Fruit fly (Drosophila melanogaster) whole organism, embryonic: ENCODE measurements around the gene kel.

ENCODE experiments used
- Abd-B ChIP-seq: fragments of 200-800 bp; sonication (Bioruptor generic); optimal IDR thresholded peaks from 2 replicates; lab custom pipeline; 2018; ENCODE audit warnings: missing biosample characterization, mild to moderate bottlenecking, missing genetic modification characterization, moderate library complexity
- Antp ChIP-seq: fragments of 200-800 bp; sonication (Bioruptor generic); optimal IDR thresholded peaks from 3 replicates; lab custom pipeline; 2016; ENCODE audit warnings: missing biosample characterization, missing genetic modification characterization
- Asciz ChIP-seq: fragments of 200-800 bp; sonication (Bioruptor generic); optimal IDR thresholded peaks from 2 replicates; lab custom pipeline; 2017; ENCODE audit warnings: missing biosample characterization, mild to moderate bottlenecking, missing genetic modification characterization, missing genetic modification reagents
- Atf6 ChIP-seq: fragments of 200-800 bp; sonication (Bioruptor generic); IDR thresholded peaks from 2 replicates; pipeline ENCODE4 v1.3.6; 2022; ENCODE audit warnings: missing biosample characterization, missing genetic modification characterization
- Bdp1 ChIP-seq: fragments of 200-800 bp; sonication (Bioruptor generic); optimal IDR thresholded peaks from 3 replicates; lab custom pipeline; 2016; ENCODE audit warnings: missing biosample characterization, missing genetic modification characterization
- Bgb ChIP-seq: fragments of 200-800 bp; sonication (Bioruptor generic); IDR thresholded peaks from 2 replicates; pipeline ENCODE4 v1.3.6; 2022; ENCODE audit warnings: missing biosample characterization, missing genetic modification characterization; ENCODE audit not compliant: partially characterized antibody
- CG11695 ChIP-seq: fragments of 200-800 bp; sonication (Bioruptor generic); IDR thresholded peaks from 3 replicates; pipeline ENCODE4 v1.3.6; 2022; ENCODE audit warnings: missing biosample characterization, missing genetic modification characterization
- CG11723 ChIP-seq: fragments of 200-800 bp; sonication (Bioruptor generic); optimal IDR thresholded peaks from 2 replicates; lab custom pipeline; 2017; ENCODE audit warnings: missing biosample characterization, mild to moderate bottlenecking, missing genetic modification characterization
- CG12155 ChIP-seq: fragments of 200-800 bp; sonication (Bioruptor generic); optimal IDR thresholded peaks from 3 replicates; lab custom pipeline; 2016; ENCODE audit warnings: missing biosample characterization, missing genetic modification characterization
- CG12391 ChIP-seq: fragments of 200-800 bp; sonication (Bioruptor generic); optimal IDR thresholded peaks from 3 replicates; lab custom pipeline; 2018; ENCODE audit warnings: missing biosample characterization, mild to moderate bottlenecking, missing genetic modification characterization, moderate library complexity
- CG14667 ChIP-seq: fragments of 200-800 bp; sonication (Bioruptor generic); IDR thresholded peaks from 2 replicates; pipeline ENCODE4 v1.3.6; 2022; ENCODE audit warnings: missing biosample characterization, missing genetic modification characterization
- CG14710 ChIP-seq: fragments of 200-800 bp; sonication (Bioruptor generic); optimal IDR thresholded peaks from 3 replicates; lab custom pipeline; 2019; ENCODE audit warnings: missing biosample characterization, mild to moderate bottlenecking, missing genetic modification characterization, moderate library complexity
- CG15514 ChIP-seq: fragments of 200-800 bp; sonication (Bioruptor generic); optimal IDR thresholded peaks from 3 replicates; lab custom pipeline; 2017; ENCODE audit warnings: missing biosample characterization, missing genetic modification characterization, mild to moderate bottlenecking, moderate library complexity, missing genetic modification reagents
- CG2712 ChIP-seq: fragments of 200-800 bp; optimal IDR thresholded peaks from 3 replicates; lab custom pipeline; 2019; ENCODE audit warnings: missing biosample characterization, mild to moderate bottlenecking, missing genetic modification characterization, moderate library complexity
- CG31365 ChIP-seq: fragments of 200-800 bp; sonication (Bioruptor generic); optimal IDR thresholded peaks from 2 replicates; lab custom pipeline; 2018; ENCODE audit warnings: missing biosample characterization, mild to moderate bottlenecking, missing genetic modification characterization
- CG32532 ChIP-seq: fragments of 200-800 bp; sonication (Bioruptor generic); IDR thresholded peaks from 2 replicates; pipeline ENCODE4 v1.3.6; 2022; ENCODE audit warnings: missing biosample characterization, missing genetic modification characterization
- CG32772 ChIP-seq: fragments of 200-800 bp; sonication (Bioruptor generic); IDR thresholded peaks from 2 replicates; pipeline ENCODE4 v1.3.6; 2022; ENCODE audit warnings: missing biosample characterization, missing genetic modification characterization
- CG33213 ChIP-seq: fragments of 200-800 bp; sonication (Bioruptor generic); optimal IDR thresholded peaks from 3 replicates; lab custom pipeline; 2016; ENCODE audit warnings: missing biosample characterization, missing genetic modification characterization
- CG42726 ChIP-seq: fragments of 200-800 bp; sonication (Bioruptor generic); IDR thresholded peaks from 2 replicates; pipeline ENCODE4 v1.3.6; 2022; ENCODE audit warnings: missing biosample characterization, missing genetic modification characterization; ENCODE audit not compliant: partially characterized antibody
- CG4282 ChIP-seq: fragments of 200-800 bp; sonication (Bioruptor generic); optimal IDR thresholded peaks from 2 replicates; lab custom pipeline; 2016; ENCODE audit warnings: missing biosample characterization, missing genetic modification characterization
- CG43689 ChIP-seq: fragments of 200-800 bp; sonication (Bioruptor generic); IDR thresholded peaks from 2 replicates; pipeline ENCODE4 v1.3.6; 2022; ENCODE audit warnings: missing biosample characterization, missing genetic modification characterization
- CG6272 ChIP-seq: fragments of 200-800 bp; sonication (Bioruptor generic); IDR thresholded peaks from 2 replicates; pipeline ENCODE4 v1.3.6; 2022; ENCODE audit warnings: missing biosample characterization, missing genetic modification characterization
- CG6813 ChIP-seq: fragments of 200-800 bp; sonication (Bioruptor generic); optimal IDR thresholded peaks from 2 replicates; lab custom pipeline; 2017; ENCODE audit warnings: missing biosample characterization, missing genetic modification characterization, mild to moderate bottlenecking, moderate library complexity, missing genetic modification reagents
- CG7745 ChIP-seq: fragments of 200-800 bp; sonication (Bioruptor generic); optimal IDR thresholded peaks from 2 replicates; lab custom pipeline; 2018; ENCODE audit warnings: missing biosample characterization, mild to moderate bottlenecking, missing genetic modification characterization, moderate library complexity
- CG7987 ChIP-seq: fragments of 200-800 bp; sonication (Bioruptor generic); optimal IDR thresholded peaks from 2 replicates; lab custom pipeline; 2018; ENCODE audit warnings: missing biosample characterization, mild to moderate bottlenecking, missing genetic modification characterization, moderate library complexity
- CG8281 ChIP-seq: fragments of 200-800 bp; sonication (Bioruptor generic); optimal IDR thresholded peaks from 2 replicates; lab custom pipeline; 2018; ENCODE audit warnings: missing biosample characterization, mild to moderate bottlenecking, missing genetic modification characterization, moderate library complexity
- CG8388 ChIP-seq: fragments of 200-800 bp; sonication (Bioruptor generic); optimal IDR thresholded peaks from 2 replicates; lab custom pipeline; 2019; ENCODE audit warnings: missing biosample characterization, mild to moderate bottlenecking, missing genetic modification characterization, moderate library complexity
- CG9876 ChIP-seq: fragments of 200-800 bp; sonication (Bioruptor generic); optimal IDR thresholded peaks from 2 replicates; lab custom pipeline; 2016; ENCODE audit warnings: missing biosample characterization, missing genetic modification characterization
- CHES-1-like ChIP-seq: fragments of 200-800 bp; sonication (Bioruptor generic); optimal IDR thresholded peaks from 2 replicates; lab custom pipeline; 2016; ENCODE audit warnings: missing biosample characterization, missing genetic modification characterization
- Camta ChIP-seq: fragments of 200-800 bp; sonication (Bioruptor generic); optimal IDR thresholded peaks from 2 replicates; lab custom pipeline; 2016; ENCODE audit warnings: missing biosample characterization, missing genetic modification characterization
- Ets65A ChIP-seq: fragments of 200-800 bp; sonication (Bioruptor generic); peaks from one replicate; lab custom pipeline; 2016; ENCODE audit warnings: missing biosample characterization, missing genetic modification characterization
- Fer2 ChIP-seq: fragments of 200-800 bp; sonication (Bioruptor generic); optimal IDR thresholded peaks from 2 replicates; lab custom pipeline; 2018; ENCODE audit warnings: missing biosample characterization, mild to moderate bottlenecking, missing genetic modification characterization, moderate library complexity
- H2.0 ChIP-seq: fragments of 200-800 bp; sonication (Bioruptor generic); IDR thresholded peaks from 2 replicates; pipeline ENCODE4 v1.3.6; 2022; ENCODE audit warnings: missing biosample characterization, missing genetic modification characterization
- HLH54F ChIP-seq: fragments of 200-800 bp; sonication (Bioruptor generic); optimal IDR thresholded peaks from 3 replicates; lab custom pipeline; 2016; ENCODE audit warnings: missing biosample characterization, missing genetic modification characterization
- NfI ChIP-seq: fragments of 200-800 bp; sonication (Bioruptor generic); optimal IDR thresholded peaks from 3 replicates; lab custom pipeline; 2018; ENCODE audit warnings: missing biosample characterization, mild to moderate bottlenecking, missing genetic modification characterization, moderate library complexity
- Rfx ChIP-seq: fragments of 200-800 bp; sonication (Bioruptor generic); IDR thresholded peaks from 2 replicates; pipeline ENCODE4 v1.3.6; 2022; ENCODE audit warnings: missing biosample characterization, missing genetic modification characterization
- Xbp1 ChIP-seq: fragments of 200-800 bp; sonication (Bioruptor generic); optimal IDR thresholded peaks from 3 replicates; lab custom pipeline; 2016; ENCODE audit warnings: missing biosample characterization, mild to moderate bottlenecking, missing genetic modification characterization
- crol ChIP-seq: fragments of 200-800 bp; sonication (Bioruptor generic); IDR thresholded peaks from 2 replicates; pipeline ENCODE4 v1.3.6; 2022; ENCODE audit warnings: missing biosample characterization, missing genetic modification characterization
- fru ChIP-seq: fragments of >200 bp; optimal IDR thresholded peaks from 2 replicates; lab custom pipeline; 2017
- gcm2 ChIP-seq: fragments of 200-800 bp; sonication (Bioruptor generic); optimal IDR thresholded peaks from 2 replicates; lab custom pipeline; 2016; ENCODE audit warnings: missing biosample characterization, missing genetic modification characterization
- hth ChIP-seq: fragments of >200 bp; optimal IDR thresholded peaks from 2 replicates; lab custom pipeline; 2017; ENCODE audit warnings: inconsistent platforms
- salm ChIP-seq: fragments of 200-800 bp; sonication (Bioruptor generic); optimal IDR thresholded peaks from 2 replicates; lab custom pipeline; 2018; ENCODE audit warnings: missing biosample characterization, mild to moderate bottlenecking, missing genetic modification characterization
- scrt ChIP-seq: fragments of 200-800 bp; sonication (Bioruptor generic); optimal IDR thresholded peaks from 2 replicates; lab custom pipeline; 2018; ENCODE audit warnings: missing biosample characterization, mild to moderate bottlenecking, missing genetic modification characterization, moderate library complexity
- sd ChIP-seq: fragments of 200-800 bp; sonication (Bioruptor generic); optimal IDR thresholded peaks from 3 replicates; lab custom pipeline; 2018; ENCODE audit warnings: missing biosample characterization, mild to moderate bottlenecking, missing genetic modification characterization, moderate library complexity
- shn ChIP-seq: fragments of 200-800 bp; sonication (Bioruptor generic); optimal IDR thresholded peaks from 3 replicates; lab custom pipeline; 2016; ENCODE audit warnings: missing biosample characterization, missing genetic modification characterization
- sug ChIP-seq: fragments of 200-800 bp; optimal IDR thresholded peaks from 2 replicates; lab custom pipeline; 2019; ENCODE audit warnings: missing biosample characterization, mild to moderate bottlenecking, missing genetic modification characterization, moderate library complexity
- trem ChIP-seq: fragments of 200-800 bp; optimal IDR thresholded peaks from 3 replicates; lab custom pipeline; 2019; ENCODE audit warnings: missing biosample characterization, mild to moderate bottlenecking, missing genetic modification characterization, moderate library complexity
- wdn ChIP-seq: fragments of 200-800 bp; sonication (Bioruptor generic); IDR thresholded peaks from 2 replicates; pipeline ENCODE4 v1.3.6; 2022; ENCODE audit warnings: missing biosample characterization, missing genetic modification characterization
- wor ChIP-seq: fragments of 200-800 bp; sonication (Bioruptor generic); IDR thresholded peaks from 2 replicates; pipeline ENCODE4 v1.3.6; 2022; ENCODE audit warnings: missing biosample characterization, missing genetic modification characterization

kel gene

DNA sequence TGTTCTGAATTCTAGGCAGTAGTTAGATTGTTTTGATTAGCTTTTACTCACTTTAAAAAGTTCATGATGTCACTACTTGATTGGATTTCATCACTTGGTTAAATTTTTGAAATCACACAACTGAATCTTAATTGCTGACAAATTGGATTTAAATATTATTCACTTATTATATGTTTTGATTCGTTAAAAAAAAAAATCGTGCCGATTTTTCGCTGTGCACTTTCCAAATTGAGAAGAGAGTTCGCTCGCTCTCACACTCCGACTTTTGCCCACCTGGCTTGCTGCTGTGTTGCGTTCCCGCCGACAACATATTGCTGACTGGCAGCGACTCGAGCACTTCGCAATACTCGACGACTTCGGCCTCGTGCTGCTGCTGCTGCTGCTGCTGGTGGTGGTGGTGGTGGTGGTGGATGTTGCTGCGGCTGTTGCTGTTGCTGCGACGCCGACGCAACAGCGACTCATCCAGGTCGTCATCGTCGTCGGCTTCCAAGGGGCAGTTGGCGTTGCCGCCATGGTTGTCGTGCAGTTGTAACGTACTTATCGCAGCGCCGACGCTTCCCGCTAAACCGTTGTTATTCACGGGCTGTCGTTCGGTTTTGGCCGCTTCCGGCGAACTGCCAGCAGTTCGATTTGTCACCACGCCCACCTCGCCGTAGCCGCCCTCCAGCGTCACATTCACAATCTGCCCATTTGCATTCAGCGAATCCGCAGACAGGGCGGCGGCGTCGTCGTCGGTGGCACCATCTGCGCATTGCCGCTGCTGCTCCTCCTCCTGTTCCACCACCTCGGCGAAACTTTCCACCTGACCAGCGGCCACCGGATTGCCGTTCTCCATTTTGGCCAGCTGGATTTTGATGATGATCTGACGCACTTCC is 3.8 kb upstream of the kel start:
- TF ChIP-seq Abd-B (GFP tag; lab: Kevin White, UChicago): no peak
- TF ChIP-seq Ets65A (GFP tag; lab: Kevin White, UChicago): peak; percentile 81
- no peak for TF ChIP-seq salm (tag; lab: Kevin White, UChicago)
- no peak for TF ChIP-seq fru (lab: Kevin White, UChicago)
- TF ChIP-seq CHES-1-like (GFP tag; lab: Kevin White, UChicago): peak; percentile 39
- peak; percentile 36 for TF ChIP-seq Bdp1
- no peak for TF ChIP-seq crol (GFP tag; lab: Robert Waterston, UW)
- TF ChIP-seq CG12155 (GFP tag; lab: Kevin White, UChicago): peak; percentile 65
- no peak for TF ChIP-seq trem (tag; lab: Kevin White, UChicago)
- peak; percentile 64 for TF ChIP-seq scrt (GFP tag; lab: Kevin White, UChicago)
- 0 out of 2 replicates have a peak, but pooled peaks have one; percentile 16 for TF ChIP-seq wor
- TF ChIP-seq sug (tag; lab: Kevin White, UChicago): peak; percentile 53
- TF ChIP-seq NfI (GFP tag; lab: Kevin White, UChicago): peak; percentile 65
- TF ChIP-seq Camta (GFP tag; lab: Kevin White, UChicago): peak; percentile 43
- peak; percentile 56 for TF ChIP-seq CG6813 (GFP tag; lab: Kevin White, UChicago)
- peak; percentile 83 for TF ChIP-seq Asciz (GFP tag; lab: Kevin White, UChicago)
- TF ChIP-seq CG15514 (GFP tag; lab: Kevin White, UChicago): peak; percentile 50
- TF ChIP-seq gcm2: peak; percentile 42
- TF ChIP-seq wdn (GFP tag; lab: Robert Waterston, UW): 0 out of 2 replicates have a peak, but pooled peaks have one; percentile 8
- TF ChIP-seq Xbp1 (GFP tag; lab: Kevin White, UChicago): peak; percentile 68
- TF ChIP-seq CG14667 (GFP tag; lab: Robert Waterston, UW): no peak
- TF ChIP-seq shn (GFP tag; lab: Kevin White, UChicago): no peak
- peak; percentile 54 for TF ChIP-seq CG14710 (tag; lab: Kevin White, UChicago)
- peak; percentile 60; the same call in 2 of the 3 replicates for TF ChIP-seq CG11695 (GFP tag; lab: Robert Waterston, UW)
- peak; percentile 46 for TF ChIP-seq CG11723
- TF ChIP-seq CG7745: no peak
- peak; percentile 68 for TF ChIP-seq CG2712 (tag; lab: Kevin White, UChicago)
- TF ChIP-seq CG43689: no peak
- peak; percentile 77 for TF ChIP-seq CG32532 (GFP tag; lab: Robert Waterston, UW)
- no peak for TF ChIP-seq Fer2 (tag; lab: Kevin White, UChicago)
- no peak for TF ChIP-seq CG9876 (GFP tag; lab: Kevin White, UChicago)
- no peak for TF ChIP-seq CG33213
- TF ChIP-seq CG31365: no peak
- no peak for TF ChIP-seq hth
- TF ChIP-seq CG7987 (GFP tag; lab: Kevin White, UChicago): peak; percentile 33
- peak; percentile 33; the same call in 1 of the 2 replicates for TF ChIP-seq H2.0 (GFP tag; lab: Robert Waterston, UW)
- no peak for TF ChIP-seq CG4282 (GFP tag; lab: Kevin White, UChicago)
- TF ChIP-seq CG32772 (GFP tag; lab: Robert Waterston, UW): peak; percentile 60; the same call in 1 of the 2 replicates
- TF ChIP-seq CG8388 (GFP tag; lab: Kevin White, UChicago): peak; percentile 64
- peak; percentile 73 for TF ChIP-seq CG12391 (tag; lab: Kevin White, UChicago)
- peak; percentile 46 for TF ChIP-seq HLH54F (GFP tag; lab: Kevin White, UChicago)
- TF ChIP-seq Atf6 (GFP tag; lab: Robert Waterston, UW): peak; percentile 57
- 0 out of 2 replicates have a peak, but pooled peaks have one; percentile 27 for TF ChIP-seq CG42726 (GFP tag; lab: Robert Waterston, UW)
- TF ChIP-seq Antp (GFP tag; lab: Kevin White, UChicago): peak; percentile 3
- TF ChIP-seq CG6272: 0 out of 2 replicates have a peak, but pooled peaks have one; percentile 12
- TF ChIP-seq Bgb (GFP tag; lab: Robert Waterston, UW): no peak
- no peak for TF ChIP-seq CG8281 (tag; lab: Kevin White, UChicago)
- peak; percentile 5 for TF ChIP-seq sd (tag; lab: Kevin White, UChicago)
- peak; percentile 60 for TF ChIP-seq Rfx
